Fruit fly (Drosophila melanogaster): Measurements from ENCODE around the gene CG1812.

CG1812 gene

dm6 chrX:20468192-20468591 is 43.2 kb upstream of the CG1812 start (continued):
- TF ChIP-seq zen2 (GFP tag; IDR thresholded peaks at IDR 0.05; ENCODE audit: partially characterized antibody) (no peak), CG9215 (GFP tag; IDR thresholded peaks at IDR 0.05) (no peak), Drgx (GFP tag; IDR thresholded peaks at IDR 0.05) (peak; percentile 71), corto (GFP tag; optimal IDR thresholded peaks at IDR 0.05) (no peak), CG7556 (GFP tag; optimal IDR thresholded peaks at IDR 0.05) (no peak), CG4730 (GFP tag; IDR thresholded peaks at IDR 0.05) (no peak), CG1602 (GFP tag; optimal IDR thresholded peaks at IDR 0.05) (no peak), CG10565 (GFP tag; optimal IDR thresholded peaks at IDR 0.05) (no peak), Aef1 (GFP tag; IDR thresholded peaks at IDR 0.05) (no peak), CG9437 (GFP tag; optimal IDR thresholded peaks at IDR 0.05) (peak; percentile 89)

- TF ChIP-seq Dll (GFP tag; IDR thresholded peaks at IDR 0.05; ENCODE audit: partially characterized antibody) (no peak), Camta (GFP tag; optimal IDR thresholded peaks at IDR 0.05) (no peak), gfzf (GFP tag; optimal IDR thresholded peaks at IDR 0.05) (no peak), Hr3 (GFP tag; optimal IDR thresholded peaks at IDR 0.05) (no peak), CG10321 (GFP tag; IDR thresholded peaks at IDR 0.05) (peak; percentile 78), Pdp1 (GFP tag; optimal IDR thresholded peaks at IDR 0.05) (peak in 1 of 2 experiments; percentile 91), CG13287 (GFP tag; IDR thresholded peaks at IDR 0.05; ENCODE audit: partially characterized antibody) (no peak)
Observed at dm6 chrX:20470701-20471100, 40.6 kb upstream of the CG1812 start.

- peak; percentile 38; the same call in 1 of the 2 replicates for TF ChIP-seq CG7372 (GFP tag; IDR thresholded peaks at IDR 0.05)
- TF ChIP-seq CG11504 (tag; optimal IDR thresholded peaks at IDR 0.05), result no peak
- TF ChIP-seq CG8281 (tag; optimal IDR thresholded peaks at IDR 0.05), result peak; percentile 96
Observed at dm6 chrX:20478674-20479073, 32.7 kb upstream of the CG1812 start.

dm6 chrX:20480382-20480781 is 31.0 kb upstream of the CG1812 start:
- TF ChIP-seq CG11085 (GFP tag; IDR thresholded peaks at IDR 0.05) (no peak), ase (GFP tag; IDR thresholded peaks at IDR 0.05) (no peak), CG34224 (GFP tag; IDR thresholded peaks at IDR 0.05; ENCODE audit: partially characterized antibody) (no peak), CG11504 (tag; optimal IDR thresholded peaks at IDR 0.05) (no peak), sob (GFP tag; IDR thresholded peaks at IDR 0.05) (peak; percentile 61), unc-4 (GFP tag; IDR thresholded peaks at IDR 0.05; ENCODE audit: partially characterized antibody) (no peak), CG9727 (GFP tag; optimal IDR thresholded peaks at IDR 0.05) (peak; percentile 73), Scr (GFP tag; IDR thresholded peaks at IDR 0.05; ENCODE audit: partially characterized antibody) (no peak), nmo (GFP tag; optimal IDR thresholded peaks at IDR 0.05) (peak; percentile 63), MTF-1 (GFP tag; optimal IDR thresholded peaks at IDR 0.05; ENCODE audit: borderline replicate concordance) (peak; percentile 20), CG12391 (tag; optimal IDR thresholded peaks at IDR 0.05) (peak; percentile 72), CG6765 (GFP tag; optimal IDR thresholded peaks at IDR 0.05) (no peak), hth (optimal IDR thresholded peaks at IDR 0.05) (no peak), Hsf (GFP tag; optimal IDR thresholded peaks at IDR 0.05) (peak; percentile 76), Adf1 (GFP tag; IDR thresholded peaks at IDR 0.05) (no peak), al (GFP tag; IDR thresholded peaks at IDR 0.05) (no peak), pzg (GFP tag; optimal IDR thresholded peaks at IDR 0.05) (no peak), CG6254 (GFP tag; optimal IDR thresholded peaks at IDR 0.05) (peak; percentile 48), CG16815 (GFP tag; optimal IDR thresholded peaks at IDR 0.05) (peak; percentile 61), CG8290 (GFP tag; optimal IDR thresholded peaks at IDR 0.05) (peak; percentile 51), CG8290 (tag; optimal IDR thresholded peaks at IDR 0.05) (peak in 1 of 2 experiments; percentile 88), B-H2 (GFP tag; optimal IDR thresholded peaks at IDR 0.05) (no peak), CG7745 (tag; optimal IDR thresholded peaks at IDR 0.05) (no peak), Ets65A (GFP tag) (peak; percentile 92), NC2α (GFP tag; optimal IDR thresholded peaks at IDR 0.05) (peak; percentile 38), Oli (tag; optimal IDR thresholded peaks at IDR 0.05) (peak; percentile 78), nau (GFP tag; optimal IDR thresholded peaks at IDR 0.05) (no peak), Taf1 (GFP tag; IDR thresholded peaks at IDR 0.05) (no peak), CG4730 (GFP tag; IDR thresholded peaks at IDR 0.05) (peak; percentile 52)
